Fruit fly (Drosophila melanogaster): Measurements from ENCODE around the gene PolI.

dm6 chr3R:8240302-8240682 is 7.0 kb downstream of the PolI start, which contains the start of gene Ada2b:
- TF ChIP-seq insv (optimal IDR thresholded peaks at IDR 0.05) (no peak), psq (optimal IDR thresholded peaks at IDR 0.05) (no peak), Myc (optimal IDR thresholded peaks at IDR 0.05) (no peak)

Data from Kc167 (cell line).